Worm (Caenorhabditis elegans) whole organism, L4/young adult: ENCODE results near the gene ZC477.7.

Experiments used
- W03F9.2 ChIP-seq: fragments of 150-350 bp; optimal IDR thresholded peaks from 2 replicates; lab custom pipeline; 2014; ENCODE audit warnings: missing biosample characterization, missing genetic modification characterization
- dao-5 ChIP-seq: sonication (generic microtip); optimal IDR thresholded peaks from 2 replicates; lab custom pipeline; 2016; ENCODE audit warnings: missing genotype, missing genetic modification characterization, moderate library complexity, missing compliant biosample characterization
- him-1 ChIP-seq: sonication (generic microtip); optimal IDR thresholded peaks from 2 replicates; lab custom pipeline; 2016; ENCODE audit warnings: missing genotype, missing genetic modification reagents, missing genetic modification characterization, missing compliant biosample characterization

DNA sequence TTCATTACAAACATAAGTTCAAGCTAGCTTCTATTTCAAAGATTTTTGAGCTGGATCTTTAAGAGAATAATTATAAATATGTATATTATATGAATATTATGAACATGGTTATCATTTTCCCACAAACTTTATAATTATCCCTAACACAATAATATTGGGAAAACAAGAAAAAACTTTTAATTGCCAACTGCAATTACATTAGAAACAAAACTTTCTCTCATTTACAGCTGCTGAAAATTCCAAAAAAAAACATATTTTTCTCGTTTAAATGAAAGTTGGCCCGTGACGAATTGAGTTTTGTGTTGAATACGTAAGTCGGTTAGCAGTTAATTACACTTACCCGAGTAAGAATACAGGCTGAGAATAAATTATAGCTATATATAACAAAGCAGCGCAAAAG, 48.6 kb downstream of the ZC477.7 start:
- TF ChIP-seq him-1 (tag; lab: Kevin White, UChicago): no peak
- TF ChIP-seq dao-5 (tag; lab: Kevin White, UChicago): no peak
- TF ChIP-seq W03F9.2 (tag; lab: Kevin White, UChicago): no peak
